Fruit fly (Drosophila melanogaster) whole organism, embryonic: ENCODE data around the gene Tbc1d22.

ENCODE experiments used
- Aef1 ChIP-seq: fragments of 200-800 bp; sonication (Bioruptor generic); IDR thresholded peaks from 3 replicates; pipeline ENCODE4 v1.3.6; 2022; ENCODE audit warnings: missing biosample characterization, missing genetic modification characterization
- B-H2 ChIP-seq: fragments of 200-800 bp; sonication (Bioruptor generic); optimal IDR thresholded peaks from 2 replicates; lab custom pipeline; 2018; ENCODE audit warnings: missing biosample characterization, mild to moderate bottlenecking, missing genetic modification characterization
- CG2712 ChIP-seq: fragments of 200-800 bp; optimal IDR thresholded peaks from 3 replicates; lab custom pipeline; 2019; ENCODE audit warnings: missing biosample characterization, mild to moderate bottlenecking, missing genetic modification characterization, moderate library complexity
- CG5953 ChIP-seq: fragments of 200-800 bp; sonication (Bioruptor generic); IDR thresholded peaks from 2 replicates; pipeline ENCODE4 v1.3.6; 2022; ENCODE audit warnings: missing biosample characterization, missing genetic modification characterization
- en ChIP-seq: fragments of 200-800 bp; sonication (Bioruptor generic); optimal IDR thresholded peaks from 2 replicates; lab custom pipeline; 2016; ENCODE audit warnings: missing biosample characterization, missing genetic modification characterization

DNA sequence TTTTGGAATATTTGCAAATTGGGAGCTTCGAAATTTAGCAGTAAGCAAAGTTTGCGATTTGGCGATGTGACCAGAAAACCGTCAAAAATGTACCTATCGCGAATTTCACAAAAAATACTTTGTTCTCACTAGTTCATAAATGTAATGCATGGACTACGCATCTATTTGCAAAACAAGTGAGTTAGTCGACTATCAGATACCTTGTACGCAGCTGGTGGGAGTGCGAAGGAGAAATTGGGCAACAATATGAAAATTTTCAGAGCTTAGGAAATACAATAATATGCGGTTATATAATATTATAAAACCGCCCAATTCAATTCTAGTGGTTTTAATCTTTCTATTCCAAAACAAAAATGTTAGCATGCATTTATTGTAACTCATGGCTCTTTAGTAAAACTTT lies 16.8 kb downstream of the Tbc1d22 start, which contains the start of gene Bdbt:
- TF ChIP-seq B-H2 (GFP tag; lab: Kevin White, UChicago) = no peak
- TF ChIP-seq Aef1 (GFP tag; lab: Robert Waterston, UW) = peak; percentile 40; the same call in 2 of the 3 replicates
- TF ChIP-seq CG5953 (GFP tag; lab: Robert Waterston, UW) = no peak
- no peak for TF ChIP-seq CG2712
- TF ChIP-seq en = no peak
